Fruit fly (Drosophila melanogaster): ENCODE measurements around the gene Hr4.

The Hr4 gene

dm6 chrX:1979031-1979430 is 37.3 kb downstream of the Hr4 start:
- TF ChIP-seq CG10348 (GFP tag; IDR thresholded peaks at IDR 0.05) (peak; percentile 6; the same call in 1 of the 2 replicates), Snoo (tag; optimal IDR thresholded peaks at IDR 0.05) (no peak), CG8301 (tag; optimal IDR thresholded peaks at IDR 0.05) (peak; percentile 75), CG14655 (GFP tag; optimal IDR thresholded peaks at IDR 0.05) (peak; percentile 71), CG17806 (tag; optimal IDR thresholded peaks at IDR 0.05) (no peak), fd96Ca (GFP tag; IDR thresholded peaks at IDR 0.05) (peak; percentile 83), gl (tag; optimal IDR thresholded peaks at IDR 0.05) (no peak), CG13204 (GFP tag; optimal IDR thresholded peaks at IDR 0.05) (no peak), CG4496 (GFP tag; IDR thresholded peaks at IDR 0.05) (peak; percentile 60), EcR (GFP tag; optimal IDR thresholded peaks at IDR 0.05) (no peak), Pif1B (GFP tag; optimal IDR thresholded peaks at IDR 0.05) (no peak), CG34367 (tag; optimal IDR thresholded peaks at IDR 0.05) (no peak), CG12605 (GFP tag; IDR thresholded peaks at IDR 0.05) (no peak), rn (GFP tag; IDR thresholded peaks at IDR 0.05) (peak; percentile 26; the same call in 1 of the 2 replicates), CG15710 (tag; optimal IDR thresholded peaks at IDR 0.05) (no peak), CG9948 (tag; optimal IDR thresholded peaks at IDR 0.05) (no peak), D1 (tag; optimal IDR thresholded peaks at IDR 0.05) (no peak), Ets98B (GFP tag; IDR thresholded peaks at IDR 0.05) (no peak), CG8159 (tag; optimal IDR thresholded peaks at IDR 0.05) (no peak), Pif1A (GFP tag; optimal IDR thresholded peaks at IDR 0.05) (peak; percentile 28), CG32121 (GFP tag; IDR thresholded peaks at IDR 0.05) (peak; percentile 85)

dm6 chrX:1979673-1980072 is 37.9 kb downstream of the Hr4 start:
- peak; percentile 86 for TF ChIP-seq Ets98B (GFP tag; IDR thresholded peaks at IDR 0.05)
- TF ChIP-seq D1 (tag; optimal IDR thresholded peaks at IDR 0.05) = no peak
- TF ChIP-seq gl (tag; optimal IDR thresholded peaks at IDR 0.05) = no peak
- TF ChIP-seq CG15710 (tag; optimal IDR thresholded peaks at IDR 0.05) = no peak
- TF ChIP-seq CG17806 (tag; optimal IDR thresholded peaks at IDR 0.05) = no peak
- no peak for TF ChIP-seq CG13204 (GFP tag; optimal IDR thresholded peaks at IDR 0.05)
- TF ChIP-seq CG14655 (GFP tag; optimal IDR thresholded peaks at IDR 0.05) = peak; percentile 50
- TF ChIP-seq CG8301 (tag; optimal IDR thresholded peaks at IDR 0.05) = peak; percentile 37
- TF ChIP-seq CG8159 (tag; optimal IDR thresholded peaks at IDR 0.05) = no peak
- no peak for TF ChIP-seq Snoo (tag; optimal IDR thresholded peaks at IDR 0.05)
- TF ChIP-seq rn (GFP tag; IDR thresholded peaks at IDR 0.05) = peak; percentile 70
- peak; percentile 48 for TF ChIP-seq CG12605 (GFP tag; IDR thresholded peaks at IDR 0.05)
- TF ChIP-seq CG4496 (GFP tag; IDR thresholded peaks at IDR 0.05) = peak; percentile 88
- no peak for TF ChIP-seq Pif1B (GFP tag; optimal IDR thresholded peaks at IDR 0.05)
- TF ChIP-seq CG9948 (tag; optimal IDR thresholded peaks at IDR 0.05) = no peak
- no peak for TF ChIP-seq EcR (GFP tag; optimal IDR thresholded peaks at IDR 0.05)
- TF ChIP-seq CG10348 (GFP tag; IDR thresholded peaks at IDR 0.05) = 0 out of 2 replicates have a peak, but pooled peaks have one; percentile 17
- no peak for TF ChIP-seq Pif1A (GFP tag; optimal IDR thresholded peaks at IDR 0.05)
- TF ChIP-seq CG34367 (tag; optimal IDR thresholded peaks at IDR 0.05) = no peak
- TF ChIP-seq CG32121 (GFP tag; IDR thresholded peaks at IDR 0.05) = peak; percentile 86
- TF ChIP-seq fd96Ca (GFP tag; IDR thresholded peaks at IDR 0.05) = peak; percentile 84

- TF ChIP-seq CG8159 (tag; optimal IDR thresholded peaks at IDR 0.05) (no peak), EcR (GFP tag; optimal IDR thresholded peaks at IDR 0.05) (peak; percentile 49)
These were observed 40.0 kb downstream of the Hr4 start for dm6 chrX:1981723-1982122.

DNA sequence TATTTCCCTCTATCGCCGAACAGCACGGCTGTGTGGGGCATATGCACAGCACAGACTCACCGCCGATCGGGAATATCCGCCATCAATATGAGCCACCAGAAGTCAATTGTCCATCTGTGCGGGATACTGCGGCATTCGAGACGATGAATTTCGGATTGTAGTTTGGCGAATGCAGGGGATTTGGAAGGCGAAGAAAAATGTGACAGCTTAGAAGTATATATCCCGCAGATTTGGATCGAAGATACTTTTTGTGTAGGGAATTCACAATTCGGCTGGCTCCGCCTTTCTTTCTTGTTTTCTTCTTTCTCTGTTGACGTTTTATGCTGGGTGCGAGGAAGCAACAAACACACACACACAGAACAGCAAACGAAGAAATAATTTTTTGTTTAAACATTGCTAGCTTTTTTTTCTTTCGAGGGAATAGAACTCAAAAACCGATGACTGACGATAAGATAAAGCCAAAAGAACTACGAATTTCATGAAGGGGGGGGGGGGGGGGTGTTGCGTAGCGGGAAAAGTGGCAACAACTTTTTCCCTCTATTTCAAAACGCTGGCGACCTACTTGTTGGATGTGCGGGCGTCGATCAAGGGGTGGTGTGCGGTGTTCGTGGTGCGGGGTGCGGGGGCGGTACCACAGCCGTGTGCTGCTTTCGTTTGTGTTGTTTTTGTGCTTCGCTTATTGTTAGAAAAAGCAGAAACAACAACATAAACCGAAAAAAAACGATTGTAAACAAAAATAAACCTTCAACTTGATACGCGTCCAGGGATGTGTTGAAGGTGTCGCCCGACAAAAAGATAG is 42.6 kb downstream of the Hr4 start:
- TF ChIP-seq Pif1A (GFP tag; optimal IDR thresholded peaks at IDR 0.05) (no peak), CG4496 (GFP tag; IDR thresholded peaks at IDR 0.05) (peak; percentile 71), CG14655 (GFP tag; optimal IDR thresholded peaks at IDR 0.05) (peak; percentile 22), D1 (tag; optimal IDR thresholded peaks at IDR 0.05) (no peak), Ets98B (GFP tag; IDR thresholded peaks at IDR 0.05) (peak; percentile 49; the same call in 1 of the 2 replicates), Snoo (tag; optimal IDR thresholded peaks at IDR 0.05) (no peak), EcR (GFP tag; optimal IDR thresholded peaks at IDR 0.05) (no peak), CG8301 (tag; optimal IDR thresholded peaks at IDR 0.05) (peak; percentile 37), CG32121 (GFP tag; IDR thresholded peaks at IDR 0.05) (peak; percentile 29), fd96Ca (GFP tag; IDR thresholded peaks at IDR 0.05) (peak; percentile 68), CG12605 (GFP tag; IDR thresholded peaks at IDR 0.05) (0 out of 2 replicates have a peak, but pooled peaks have one; percentile 23)

DNA sequence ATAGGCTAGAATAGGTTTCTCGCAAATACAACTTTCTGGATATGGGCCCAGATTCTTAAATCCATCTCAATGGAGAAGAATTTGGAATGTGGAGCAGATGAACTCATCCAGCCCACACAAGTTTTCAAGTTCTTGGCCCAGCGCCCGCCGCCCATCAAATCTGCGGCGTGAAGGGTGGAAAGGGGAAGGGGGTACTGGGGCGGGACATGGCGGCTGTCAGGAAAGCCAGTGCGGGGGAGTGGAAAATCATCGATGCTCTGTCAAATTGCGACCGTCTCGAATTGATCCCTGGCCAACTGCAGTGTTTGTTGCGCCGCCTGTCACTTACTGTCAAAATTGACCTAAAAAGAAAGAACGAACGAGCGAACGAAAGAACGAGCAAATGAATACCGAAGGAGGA is 43.8 kb downstream of the Hr4 start:
- no peak for TF ChIP-seq CG8301 (tag; optimal IDR thresholded peaks at IDR 0.05)
- no peak for TF ChIP-seq gl (tag; optimal IDR thresholded peaks at IDR 0.05)
- TF ChIP-seq CG12605 (GFP tag; IDR thresholded peaks at IDR 0.05) = no peak
- TF ChIP-seq fd96Ca (GFP tag; IDR thresholded peaks at IDR 0.05) = no peak
- TF ChIP-seq CG17806 (tag; optimal IDR thresholded peaks at IDR 0.05) = no peak
- TF ChIP-seq CG10348 (GFP tag; IDR thresholded peaks at IDR 0.05) = no peak
- TF ChIP-seq CG34367 (tag; optimal IDR thresholded peaks at IDR 0.05) = no peak
- no peak for TF ChIP-seq rn (GFP tag; IDR thresholded peaks at IDR 0.05)
- TF ChIP-seq Ets98B (GFP tag; IDR thresholded peaks at IDR 0.05) = no peak

DNA sequence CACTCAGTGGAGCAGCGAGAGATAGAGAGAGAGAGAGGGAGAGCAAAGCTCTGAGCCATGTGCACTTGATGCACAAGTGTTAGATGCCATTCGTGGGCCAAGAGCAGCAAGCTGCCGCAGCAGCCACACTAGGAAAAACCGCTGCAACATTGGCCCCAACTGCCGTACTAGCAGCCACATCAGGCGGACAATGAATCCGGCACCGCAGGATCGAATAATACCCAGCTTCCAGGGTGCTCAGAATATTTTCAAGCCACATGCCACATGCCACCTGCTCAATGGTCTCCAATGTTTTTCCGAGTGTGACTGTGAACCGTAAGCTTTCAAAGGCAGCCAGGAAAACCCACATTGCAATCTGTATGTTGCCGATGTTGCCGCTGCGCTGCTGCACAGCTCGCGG is 46.9 kb downstream of the Hr4 start:
- TF ChIP-seq CG9948 (tag; optimal IDR thresholded peaks at IDR 0.05) (peak; percentile 35), CG14655 (GFP tag; optimal IDR thresholded peaks at IDR 0.05) (peak; percentile 75), CG12605 (GFP tag; IDR thresholded peaks at IDR 0.05) (peak; percentile 84), CG15710 (tag; optimal IDR thresholded peaks at IDR 0.05) (no peak), EcR (GFP tag; optimal IDR thresholded peaks at IDR 0.05) (no peak), Pif1A (GFP tag; optimal IDR thresholded peaks at IDR 0.05) (peak; percentile 40), D1 (tag; optimal IDR thresholded peaks at IDR 0.05) (no peak), fd96Ca (GFP tag; IDR thresholded peaks at IDR 0.05) (peak; percentile 94), CG8301 (tag; optimal IDR thresholded peaks at IDR 0.05) (peak; percentile 74), Snoo (tag; optimal IDR thresholded peaks at IDR 0.05) (no peak), CG10348 (GFP tag; IDR thresholded peaks at IDR 0.05) (peak; percentile 89), CG4496 (GFP tag; IDR thresholded peaks at IDR 0.05) (peak; percentile 96), CG32121 (GFP tag; IDR thresholded peaks at IDR 0.05) (peak; percentile 96), CG17806 (tag; optimal IDR thresholded peaks at IDR 0.05) (peak; percentile 11), rn (GFP tag; IDR thresholded peaks at IDR 0.05) (peak; percentile 81), gl (tag; optimal IDR thresholded peaks at IDR 0.05) (no peak), Pif1B (GFP tag; optimal IDR thresholded peaks at IDR 0.05) (peak; percentile 15), CG13204 (GFP tag; optimal IDR thresholded peaks at IDR 0.05) (no peak), CG8159 (tag; optimal IDR thresholded peaks at IDR 0.05) (no peak), CG34367 (tag; optimal IDR thresholded peaks at IDR 0.05) (no peak), Ets98B (GFP tag; IDR thresholded peaks at IDR 0.05) (peak; percentile 92)
